Fruit fly (Drosophila melanogaster): Measurements from ENCODE around the gene brwl.

brwl gene

DNA sequence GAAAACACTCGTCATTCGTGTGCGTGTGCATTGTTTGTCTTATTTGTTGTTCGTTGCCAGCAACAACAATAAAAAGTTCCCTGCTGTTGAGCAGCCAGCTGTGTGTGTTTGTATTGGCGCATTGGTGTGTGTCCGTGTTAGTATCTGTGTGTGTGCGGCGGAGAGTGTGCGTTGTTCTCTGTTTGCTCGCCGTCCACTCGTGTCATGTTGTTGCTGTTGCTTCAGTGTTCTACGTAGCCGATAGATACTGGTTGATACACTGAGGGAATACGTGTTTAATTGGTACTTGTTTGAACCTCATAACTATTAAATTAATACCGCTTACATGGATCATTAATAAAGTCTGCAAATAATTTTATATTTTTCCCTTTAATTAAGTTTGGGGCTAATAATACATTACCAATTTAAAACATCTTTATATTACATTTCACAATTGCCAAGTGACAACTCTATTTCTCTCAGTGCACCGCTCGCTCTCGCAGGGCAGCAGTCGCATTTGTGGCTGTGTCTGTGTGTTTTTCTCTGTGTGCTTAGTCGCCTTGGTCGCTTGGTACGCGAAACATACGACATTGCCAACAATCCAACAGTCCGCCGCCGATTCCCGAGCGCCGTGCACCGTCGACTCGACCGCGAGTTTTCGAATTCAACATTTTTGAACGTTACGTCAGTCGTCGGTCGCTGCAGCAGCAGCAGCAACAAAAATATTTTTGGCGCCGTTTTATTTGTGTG lies at the start of gene brwl (continued):
- peak; percentile 98 for TF ChIP-seq CG32532 (GFP tag; IDR thresholded peaks at IDR 0.05)
- TF ChIP-seq scrt (GFP tag; optimal IDR thresholded peaks at IDR 0.05): peak; percentile 98
- peak; percentile 98 for TF ChIP-seq slp2 (GFP tag; optimal IDR thresholded peaks at IDR 0.05)
- peak; percentile 59; the same call in 1 of the 2 replicates for TF ChIP-seq aop (GFP tag; IDR thresholded peaks at IDR 0.05)
- peak; percentile 99 for TF ChIP-seq so (GFP tag; IDR thresholded peaks at IDR 0.05)
- TF ChIP-seq CG10209 (GFP tag; optimal IDR thresholded peaks at IDR 0.05): peak; percentile 99
- TF ChIP-seq CG10274 (GFP tag; optimal IDR thresholded peaks at IDR 0.05): peak; percentile 93
- peak; percentile 97 for TF ChIP-seq CG13894 (tag; optimal IDR thresholded peaks at IDR 0.05)
- TF ChIP-seq otp (GFP tag; IDR thresholded peaks at IDR 0.05): peak; percentile 96
- TF ChIP-seq HLH54F (GFP tag; optimal IDR thresholded peaks at IDR 0.05): peak; percentile 97
- peak; percentile 98 for TF ChIP-seq CG15696 (tag; optimal IDR thresholded peaks at IDR 0.05)
- peak; percentile 95 for TF ChIP-seq CG11085 (GFP tag; IDR thresholded peaks at IDR 0.05)
- peak; percentile 90 for TF ChIP-seq CG2116 (GFP tag; optimal IDR thresholded peaks at IDR 0.05)
- peak; percentile 99 for TF ChIP-seq stc (GFP tag; IDR thresholded peaks at IDR 0.05)
- TF ChIP-seq CG43689 (GFP tag; IDR thresholded peaks at IDR 0.05): peak; percentile 93
- peak; percentile 95 for TF ChIP-seq chm (GFP tag; IDR thresholded peaks at IDR 0.05)
- peak; percentile 96 for TF ChIP-seq CG17385 (GFP tag; optimal IDR thresholded peaks at IDR 0.05)
- TF ChIP-seq Side (GFP tag; optimal IDR thresholded peaks at IDR 0.05): peak; percentile 98
- peak; percentile 93 for TF ChIP-seq CG5180 (GFP tag; optimal IDR thresholded peaks at IDR 0.05)
- TF ChIP-seq CG18619 (GFP tag; optimal IDR thresholded peaks at IDR 0.05): peak; percentile 98
- TF ChIP-seq Scr (GFP tag; IDR thresholded peaks at IDR 0.05; ENCODE audit: partially characterized antibody): no peak; the same call in 1 of the 2 replicates
- peak; percentile 69 for TF ChIP-seq CG9797 (GFP tag; optimal IDR thresholded peaks at IDR 0.05)
- peak; percentile 81 for TF ChIP-seq crol (GFP tag; IDR thresholded peaks at IDR 0.05)
- TF ChIP-seq klu (GFP tag; IDR thresholded peaks at IDR 0.05): peak; percentile 97
- TF ChIP-seq CG13424 (tag; optimal IDR thresholded peaks at IDR 0.05): peak; percentile 99
- peak; percentile 98 for TF ChIP-seq oc (tag; optimal IDR thresholded peaks at IDR 0.05)
- peak; percentile 97 for TF ChIP-seq ewg (GFP tag; optimal IDR thresholded peaks at IDR 0.05)
- TF ChIP-seq Camta (GFP tag; optimal IDR thresholded peaks at IDR 0.05): peak; percentile 99
- TF ChIP-seq CG3838 (GFP tag; optimal IDR thresholded peaks at IDR 0.05): peak; percentile 100
- no peak for TF ChIP-seq Tbp (GFP tag; optimal IDR thresholded peaks at IDR 0.05)
- peak; percentile 92 for TF ChIP-seq CG4360 (GFP tag; IDR thresholded peaks at IDR 0.05)
- peak; percentile 99 for TF ChIP-seq Oli (tag; optimal IDR thresholded peaks at IDR 0.05)
- TF ChIP-seq Usf (GFP tag; optimal IDR thresholded peaks at IDR 0.05): peak; percentile 97
- TF ChIP-seq CG31365 (tag; optimal IDR thresholded peaks at IDR 0.05): peak; percentile 90
- peak; percentile 95 for TF ChIP-seq CG16779 (GFP tag; IDR thresholded peaks at IDR 0.05)
- TF ChIP-seq CG17568 (GFP tag; optimal IDR thresholded peaks at IDR 0.05): peak; percentile 96
- peak; percentile 98 for TF ChIP-seq en (GFP tag; optimal IDR thresholded peaks at IDR 0.05)
- peak; percentile 99 for TF ChIP-seq vvl (GFP tag; IDR thresholded peaks at IDR 0.05)
- peak; percentile 98 for TF ChIP-seq CG4820 (GFP tag; optimal IDR thresholded peaks at IDR 0.05)
- TF ChIP-seq Gug (GFP tag; IDR thresholded peaks at IDR 0.05): peak; percentile 95
- TF ChIP-seq pfk (GFP tag; optimal IDR thresholded peaks at IDR 0.05): peak; percentile 26
- TF ChIP-seq dpn (GFP tag; optimal IDR thresholded peaks at IDR 0.05): peak; percentile 99
- TF ChIP-seq CG9932 (GFP tag; IDR thresholded peaks at IDR 0.05): peak; percentile 96
- TF ChIP-seq CG12744 (GFP tag; optimal IDR thresholded peaks at IDR 0.05): peak; percentile 98
- peak; percentile 97 for TF ChIP-seq Rx (GFP tag; IDR thresholded peaks at IDR 0.05)
- peak; percentile 100 for TF ChIP-seq sens (GFP tag)
- TF ChIP-seq Nf-YB (GFP tag; optimal IDR thresholded peaks at IDR 0.05): peak; percentile 90
- TF ChIP-seq NK7.1 (GFP tag; optimal IDR thresholded peaks at IDR 0.05): peak; percentile 96
- TF ChIP-seq peb (GFP tag; IDR thresholded peaks at IDR 0.05): peak; percentile 98
- peak; percentile 95 for TF ChIP-seq lbe (GFP tag; optimal IDR thresholded peaks at IDR 0.05)
